Worm (Caenorhabditis elegans) whole organism, mixed stage, embryonic: ENCODE measurements around the gene C29F9.9.

Source experiments
- drap-1 ChIP-seq: fragments of 200-800 bp; sonication (Bioruptor generic); optimal IDR thresholded peaks from 3 replicates; lab custom pipeline; 2018; ENCODE audit warnings: mild to moderate bottlenecking, missing genetic modification characterization, missing compliant biosample characterization
- elt-1 ChIP-seq: sonication (generic microtip); optimal IDR thresholded peaks from 2 replicates; lab custom pipeline; 2017; ENCODE audit warnings: missing genetic modification characterization, mild to moderate bottlenecking, missing compliant biosample characterization, antibody characterized with exemption, moderate library complexity, borderline replicate concordance; ENCODE audit not compliant: insufficient read depth
- lin-13 ChIP-seq: fragments of 150-350 bp; optimal IDR thresholded peaks from 2 replicates; lab custom pipeline; 2014; ENCODE audit warnings: missing biosample characterization, missing genetic modification characterization
- nhr-237 ChIP-seq: fragments of 150-350 bp; optimal IDR thresholded peaks from 2 replicates; lab custom pipeline; 2014; ENCODE audit warnings: missing biosample characterization, missing genetic modification characterization

DNA sequence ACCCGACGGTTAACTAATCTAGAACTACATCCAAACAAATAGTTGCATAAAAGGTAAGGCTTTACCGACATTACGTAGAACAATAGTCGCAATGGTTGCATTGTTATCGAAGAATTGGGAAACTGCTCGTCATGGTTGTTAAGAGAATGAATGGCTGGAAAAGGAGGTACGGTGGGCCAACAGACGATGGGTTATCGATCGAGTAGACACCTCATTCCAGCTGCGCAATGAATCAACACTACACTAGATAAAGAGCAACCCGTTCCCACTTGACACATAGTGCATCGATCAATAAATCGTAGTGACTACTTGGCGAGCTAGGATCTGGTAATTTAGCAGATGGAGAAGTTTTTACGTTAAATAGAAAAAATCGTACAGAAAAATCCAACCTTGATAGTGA, 46.4 kb upstream of the C29F9.9 start, which contains the start of the genes T17A3.12 and fbxb-83:
- TF ChIP-seq lin-13 (tag; lab: Kevin White, UChicago) (no peak), drap-1 (GFP tag; lab: Kevin White, UChicago) (no peak), nhr-237 (tag; lab: Kevin White, UChicago) (no peak), elt-1 (tag; lab: Kevin White, UChicago) (no peak)
